3 worm cellular contexts compared by ENCODE assay signal in the genomic region with DNA sequence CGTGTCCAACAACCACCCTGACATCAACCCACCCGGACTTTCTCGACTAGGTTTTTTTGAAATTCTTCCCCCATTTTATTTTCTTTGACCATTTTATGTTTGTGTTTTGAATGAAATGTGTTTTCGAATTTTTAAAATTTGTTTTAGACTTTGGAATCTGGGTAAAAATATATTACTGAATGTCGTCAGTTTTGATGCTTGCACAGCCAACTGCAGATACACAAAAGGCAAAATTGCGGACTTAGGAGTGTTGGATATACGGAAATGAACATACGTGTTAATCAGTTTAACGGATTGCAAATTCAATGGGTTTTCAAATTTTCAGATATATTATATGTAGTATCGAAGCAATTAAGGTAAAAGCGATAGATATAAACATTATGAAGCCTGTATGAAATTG.
TF ChIP-seq lines count a peak whose summit lies in the region.

No protein-coding gene starts in this region.

TF ChIP-seq in whole organism, L1 larva, 84 proteins besides CTCF, POLR2A, EP300 and RAD21 (continued from another document):
- TF ChIP-seq lin-35 (GFP tag; optimal IDR thresholded peaks at IDR 0.05; lab: Kevin White, UChicago), result peak in 1 of 2 experiments; percentile 14
- TF ChIP-seq nhr-47 (tag; optimal IDR thresholded peaks at IDR 0.05; lab: Kevin White, UChicago), result peak; percentile 29
- TF ChIP-seq zip-4 (GFP tag; optimal IDR thresholded peaks at IDR 0.05; lab: Kevin White, UChicago), result no peak
- TF ChIP-seq unc-62 (GFP tag; optimal IDR thresholded peaks at IDR 0.05; lab: Kevin White, UChicago), result no peak
- no peak for TF ChIP-seq hlh-17 (GFP tag; optimal IDR thresholded peaks at IDR 0.05; lab: Kevin White, UChicago; ENCODE audit: borderline replicate concordance)
- peak; percentile 2 for TF ChIP-seq swsn-7 (tag; optimal IDR thresholded peaks at IDR 0.05; lab: Kevin White, UChicago)
- no peak for TF ChIP-seq rnt-1 (tag; optimal IDR thresholded peaks at IDR 0.05; lab: Kevin White, UChicago)
- TF ChIP-seq aly-2 (tag; optimal IDR thresholded peaks at IDR 0.05; lab: Kevin White, UChicago), result no peak
- TF ChIP-seq lin-14 (GFP tag; optimal IDR thresholded peaks at IDR 0.05; lab: Kevin White, UChicago), result peak; percentile 29
- peak; percentile 82 for TF ChIP-seq F16B12.6 (tag; optimal IDR thresholded peaks at IDR 0.05; lab: Kevin White, UChicago)
- no peak for TF ChIP-seq lin-15B (tag; optimal IDR thresholded peaks at IDR 0.05; lab: Kevin White, UChicago)
- peak; percentile 62 for TF ChIP-seq nhr-85 (tag; lab: Kevin White, UChicago)
- no peak for TF ChIP-seq fos-1 (tag; optimal IDR thresholded peaks at IDR 0.05; lab: Kevin White, UChicago)
- TF ChIP-seq nhr-20 (tag; optimal IDR thresholded peaks at IDR 0.05; lab: Kevin White, UChicago), result peak; percentile 23
- no peak for TF ChIP-seq ceh-82 (tag; optimal IDR thresholded peaks at IDR 0.05; lab: Kevin White, UChicago)
- no peak for TF ChIP-seq hpl-2 (GFP tag; optimal IDR thresholded peaks at IDR 0.05; lab: Kevin White, UChicago)
- TF ChIP-seq nhr-11 (tag; optimal IDR thresholded peaks at IDR 0.05; lab: Kevin White, UChicago), result no peak
- no peak for TF ChIP-seq ceh-88 (GFP tag; IDR thresholded peaks at IDR 0.05; lab: Robert Waterston, UW)
- TF ChIP-seq mep-1 (tag; optimal IDR thresholded peaks at IDR 0.05; lab: Kevin White, UChicago), result peak; percentile 57
- no peak for TF ChIP-seq nhr-76 (tag; optimal IDR thresholded peaks at IDR 0.05; lab: Kevin White, UChicago)
- TF ChIP-seq C34B4.2 (tag; optimal IDR thresholded peaks at IDR 0.05; lab: Kevin White, UChicago), result no peak
- TF ChIP-seq pag-3 (tag; optimal IDR thresholded peaks at IDR 0.05; lab: Kevin White, UChicago; ENCODE audit: borderline replicate concordance, insufficient read depth), result no peak
- no peak for TF ChIP-seq dpl-1 (GFP tag; optimal IDR thresholded peaks at IDR 0.05; lab: Kevin White, UChicago)
- peak; percentile 35 for TF ChIP-seq snu-23 (GFP tag; optimal IDR thresholded peaks at IDR 0.05; lab: Kevin White, UChicago)
- no peak for TF ChIP-seq egl-13 (tag; optimal IDR thresholded peaks at IDR 0.05; lab: Kevin White, UChicago)
- no peak for TF ChIP-seq fkh-10 (GFP tag; optimal IDR thresholded peaks at IDR 0.05; lab: Kevin White, UChicago)
- TF ChIP-seq sptf-1 (tag; optimal IDR thresholded peaks at IDR 0.05; lab: Kevin White, UChicago), result no peak
- no peak for TF ChIP-seq nhr-12 (tag; optimal IDR thresholded peaks at IDR 0.05; lab: Kevin White, UChicago)
- peak in 1 of 2 experiments; percentile 42 for TF ChIP-seq lsy-2 (tag; optimal IDR thresholded peaks at IDR 0.05; lab: Kevin White, UChicago)
- TF ChIP-seq isw-1 (GFP tag; IDR thresholded peaks at IDR 0.05; lab: Robert Waterston, UW), result no peak
- TF ChIP-seq nhr-71 (tag; optimal IDR thresholded peaks at IDR 0.05; lab: Kevin White, UChicago), result peak; percentile 32
- TF ChIP-seq tlp-1 (tag; optimal IDR thresholded peaks at IDR 0.05; lab: Kevin White, UChicago), result no peak
- TF ChIP-seq xbp-1 (tag; optimal IDR thresholded peaks at IDR 0.05; lab: Kevin White, UChicago), result peak; percentile 86
- peak; percentile 58 for TF ChIP-seq blmp-1 (tag; optimal IDR thresholded peaks at IDR 0.05; lab: Kevin White, UChicago)
- no peak for TF ChIP-seq ceh-8 (GFP tag; optimal IDR thresholded peaks at IDR 0.05; lab: Kevin White, UChicago)
- no peak for TF ChIP-seq lin-13 (GFP tag; optimal IDR thresholded peaks at IDR 0.05; lab: Kevin White, UChicago)
- TF ChIP-seq dsc-1 (tag; optimal IDR thresholded peaks at IDR 0.05; lab: Kevin White, UChicago), result no peak
- TF ChIP-seq mdl-1 (tag; optimal IDR thresholded peaks at IDR 0.05; lab: Kevin White, UChicago), result no peak
- TF ChIP-seq egl-27 (tag; optimal IDR thresholded peaks at IDR 0.05; lab: Kevin White, UChicago), result no peak
- TF ChIP-seq lin-39 (tag; optimal IDR thresholded peaks at IDR 0.05; lab: Kevin White, UChicago), result no peak
- TF ChIP-seq mef-2 (tag; optimal IDR thresholded peaks at IDR 0.05; lab: Kevin White, UChicago), result no peak
- TF ChIP-seq irx-1 (tag; optimal IDR thresholded peaks at IDR 0.05; lab: Kevin White, UChicago), result no peak
- TF ChIP-seq pqm-1 (tag; optimal IDR thresholded peaks at IDR 0.05; lab: Kevin White, UChicago), result no peak

TF ChIP-seq in whole organism, L2 larva, 48 proteins besides CTCF, POLR2A, EP300 and RAD21 (continued from another document):
- TF ChIP-seq sma-9 (GFP tag; optimal IDR thresholded peaks at IDR 0.05; lab: Kevin White, UChicago), result peak; percentile 21
- TF ChIP-seq sma-9 (tag; optimal IDR thresholded peaks at IDR 0.05; lab: Kevin White, UChicago), result no peak
- TF ChIP-seq nhr-10 (tag; optimal IDR thresholded peaks at IDR 0.05; lab: Kevin White, UChicago), result no peak
- peak; percentile 50 for TF ChIP-seq C34F6.9 (tag; optimal IDR thresholded peaks at IDR 0.05; lab: Kevin White, UChicago)
- TF ChIP-seq mbf-1 (tag; optimal IDR thresholded peaks at IDR 0.05; lab: Kevin White, UChicago), result no peak
- no peak for TF ChIP-seq F13H6.1 (tag; optimal IDR thresholded peaks at IDR 0.05; lab: Kevin White, UChicago)
- TF ChIP-seq peb-1 (tag; optimal IDR thresholded peaks at IDR 0.05; lab: Kevin White, UChicago), result no peak
- TF ChIP-seq nhr-77 (tag; optimal IDR thresholded peaks at IDR 0.05; lab: Kevin White, UChicago), result no peak
- TF ChIP-seq nhr-25 (tag; optimal IDR thresholded peaks at IDR 0.05; lab: Kevin White, UChicago), result no peak
- no peak for TF ChIP-seq nhr-11 (tag; optimal IDR thresholded peaks at IDR 0.05; lab: Kevin White, UChicago)
- no peak for TF ChIP-seq sma-3 (GFP tag; optimal IDR thresholded peaks at IDR 0.05; lab: Kevin White, UChicago)
- TF ChIP-seq lin-13 (GFP tag; optimal IDR thresholded peaks at IDR 0.05; lab: Kevin White, UChicago), result no peak
- no peak for TF ChIP-seq dmd-4 (tag; optimal IDR thresholded peaks at IDR 0.05; lab: Kevin White, UChicago)
- peak; percentile 37 for TF ChIP-seq unc-55 (GFP tag; optimal IDR thresholded peaks at IDR 0.05; lab: Kevin White, UChicago)
- no peak for TF ChIP-seq ama-1 (optimal IDR thresholded peaks at IDR 0.05; lab: Kevin White, UChicago)
- TF ChIP-seq nhr-129 (tag; optimal IDR thresholded peaks at IDR 0.05; lab: Kevin White, UChicago), result peak; percentile 5
- no peak for TF ChIP-seq nhr-23 (tag; optimal IDR thresholded peaks at IDR 0.05; lab: Kevin White, UChicago)
- TF ChIP-seq zag-1 (tag; optimal IDR thresholded peaks at IDR 0.05; lab: Kevin White, UChicago), result no peak
- no peak for TF ChIP-seq lin-39 (tag; optimal IDR thresholded peaks at IDR 0.05; lab: Kevin White, UChicago)
- no peak for TF ChIP-seq lin-11 (tag; optimal IDR thresholded peaks at IDR 0.05; lab: Kevin White, UChicago)
- TF ChIP-seq nhr-12 (tag; optimal IDR thresholded peaks at IDR 0.05; lab: Kevin White, UChicago), result no peak
- no peak for TF ChIP-seq crh-2 (tag; optimal IDR thresholded peaks at IDR 0.05; lab: Kevin White, UChicago)
- TF ChIP-seq unc-62 (GFP tag; optimal IDR thresholded peaks at IDR 0.05; lab: Kevin White, UChicago), result no peak
- no peak for TF ChIP-seq mab-5 (tag; optimal IDR thresholded peaks at IDR 0.05; lab: Kevin White, UChicago)
- no peak for TF ChIP-seq Y55F3AM.14 (GFP tag; optimal IDR thresholded peaks at IDR 0.05; lab: Kevin White, UChicago)
- no peak for TF ChIP-seq snpc-4 (tag; optimal IDR thresholded peaks at IDR 0.05; lab: Kevin White, UChicago)
- no peak for TF ChIP-seq nhr-21 (tag; optimal IDR thresholded peaks at IDR 0.05; lab: Kevin White, UChicago)

TF ChIP-seq in whole organism, L4 larva, 104 proteins besides CTCF, POLR2A, EP300 and RAD21 (continued from another document):
- TF ChIP-seq pha-4 (GFP tag; IDR thresholded peaks at IDR 0.05; lab: Robert Waterston, UW) (no peak), pha-4 (tag; optimal IDR thresholded peaks at IDR 0.05; lab: Kevin White, UChicago) (no peak)
